Worm (Caenorhabditis elegans): ENCODE data around the gene srb-6.

srb-6 gene

DNA sequence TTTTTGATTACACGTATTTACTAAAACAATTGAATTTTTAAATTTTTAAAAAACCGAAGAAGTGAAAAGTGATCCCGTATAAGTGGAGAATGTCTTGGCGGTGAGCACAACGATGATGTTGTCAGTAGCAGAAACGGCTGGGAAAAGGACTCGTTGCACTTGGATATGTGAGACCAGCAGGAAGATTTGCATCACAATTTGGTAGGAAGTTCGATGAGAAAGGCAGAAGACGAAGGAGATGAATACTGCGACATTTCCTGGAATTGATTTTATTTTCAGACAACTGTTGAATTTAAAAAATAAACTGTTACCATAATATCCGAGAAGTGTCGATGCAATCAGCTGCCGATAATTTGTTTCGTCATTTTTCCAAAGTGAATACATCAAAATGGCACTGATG is 5.2 kb downstream of the srb-6 start, which contains the start of gene R05H5.4:
Gene R05H5.4, minus strand, starts transcription at position 101 of the 400 bp plus-strand sequence.
- TF ChIP-seq tbx-2 (tag; optimal IDR thresholded peaks at IDR 0.05) (no peak), mec-3 (tag; optimal IDR thresholded peaks at IDR 0.05; ENCODE audit: borderline replicate concordance) (no peak), ceh-45 (GFP tag; IDR thresholded peaks at IDR 0.05) (no peak), ceh-48 (tag; optimal IDR thresholded peaks at IDR 0.05) (no peak), rnt-1 (tag; optimal IDR thresholded peaks at IDR 0.05) (no peak), che-1 (tag; optimal IDR thresholded peaks at IDR 0.05) (no peak)

DNA sequence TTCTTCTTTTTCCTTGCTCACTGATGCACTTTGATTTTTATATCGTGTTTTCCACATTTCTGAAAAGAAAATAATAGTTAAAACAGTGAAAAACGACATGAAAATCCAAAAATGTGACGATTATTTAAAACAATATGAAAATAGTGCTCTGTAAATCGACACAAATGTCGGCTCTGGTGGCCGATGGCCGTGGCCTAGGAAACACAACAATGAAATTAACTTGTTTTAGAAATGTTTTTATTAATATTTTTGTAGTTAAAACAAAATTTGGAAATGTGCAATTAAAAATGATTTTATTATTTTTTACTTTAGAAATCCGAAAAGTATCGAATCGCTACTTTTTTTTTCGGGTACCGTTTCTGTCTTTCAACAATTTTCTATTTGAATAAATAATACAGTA is 6.1 kb downstream of the srb-6 start, which contains the start of gene arv-1:
Gene arv-1, minus strand, starts transcription at position 65 of the 400 bp plus-strand sequence.
- TF ChIP-seq ztf-16 (tag; optimal IDR thresholded peaks at IDR 0.05), result no peak
- no peak for TF ChIP-seq ceh-6 (GFP tag; optimal IDR thresholded peaks at IDR 0.05)
- peak; percentile 26 for TF ChIP-seq C38D4.7 (GFP tag; optimal IDR thresholded peaks at IDR 0.05)
- TF ChIP-seq mec-3 (tag; optimal IDR thresholded peaks at IDR 0.05; ENCODE audit: borderline replicate concordance), result no peak
- TF ChIP-seq pha-2 (tag; optimal IDR thresholded peaks at IDR 0.05), result peak; percentile 14
- TF ChIP-seq unc-55 (GFP tag; optimal IDR thresholded peaks at IDR 0.05), result no peak
- TF ChIP-seq ceh-2 (tag; optimal IDR thresholded peaks at IDR 0.05), result peak; percentile 64
- TF ChIP-seq che-1 (tag; optimal IDR thresholded peaks at IDR 0.05), result no peak
- no peak for TF ChIP-seq nhr-11 (tag; optimal IDR thresholded peaks at IDR 0.05)
- no peak for TF ChIP-seq hlh-6 (tag; optimal IDR thresholded peaks at IDR 0.05)
- TF ChIP-seq fax-1 (tag; optimal IDR thresholded peaks at IDR 0.05), result peak; percentile 36
- TF ChIP-seq dve-1 (tag; optimal IDR thresholded peaks at IDR 0.05), result no peak
- no peak for TF ChIP-seq K09A11.1 (tag; optimal IDR thresholded peaks at IDR 0.05; ENCODE audit: insufficient read depth)
- no peak for TF ChIP-seq unc-3 (GFP tag; conservative IDR thresholded peaks at IDR 0.05)
- TF ChIP-seq unc-3 (tag; optimal IDR thresholded peaks at IDR 0.05), result no peak
- no peak for TF ChIP-seq nhr-232 (tag; optimal IDR thresholded peaks at IDR 0.05)
- no peak for TF ChIP-seq ceh-48 (tag; optimal IDR thresholded peaks at IDR 0.05)
- no peak for TF ChIP-seq ceh-18 (tag; optimal IDR thresholded peaks at IDR 0.05)
- TF ChIP-seq gmeb-2 (tag; optimal IDR thresholded peaks at IDR 0.05), result no peak
- peak; percentile 65 for TF ChIP-seq hlh-8 (tag; optimal IDR thresholded peaks at IDR 0.05)
- TF ChIP-seq sdc-2 (tag; optimal IDR thresholded peaks at IDR 0.05), result no peak
- no peak for TF ChIP-seq pax-1 (tag; optimal IDR thresholded peaks at IDR 0.05)
- no peak for TF ChIP-seq ceh-9 (tag; optimal IDR thresholded peaks at IDR 0.05)
- no peak for TF ChIP-seq lim-6 (tag; optimal IDR thresholded peaks at IDR 0.05)
- TF ChIP-seq ceh-22 (tag; optimal IDR thresholded peaks at IDR 0.05), result no peak
- no peak for TF ChIP-seq sox-4 (tag; optimal IDR thresholded peaks at IDR 0.05)
- no peak for TF ChIP-seq hlh-15 (tag; optimal IDR thresholded peaks at IDR 0.05)
- TF ChIP-seq lin-11 (tag; optimal IDR thresholded peaks at IDR 0.05), result no peak
- TF ChIP-seq ceh-34 (tag; optimal IDR thresholded peaks at IDR 0.05), result peak; percentile 4
- no peak for TF ChIP-seq ttx-3 (tag; optimal IDR thresholded peaks at IDR 0.05)
- TF ChIP-seq ceh-30 (tag; optimal IDR thresholded peaks at IDR 0.05), result no peak
- no peak for TF ChIP-seq Y22D7AL.16 (tag; optimal IDR thresholded peaks at IDR 0.05)
- TF ChIP-seq tbx-2 (tag; optimal IDR thresholded peaks at IDR 0.05), result peak; percentile 81
- no peak for TF ChIP-seq ceh-19 (GFP tag; optimal IDR thresholded peaks at IDR 0.05)
- TF ChIP-seq ahr-1 (tag; optimal IDR thresholded peaks at IDR 0.05), result no peak
- no peak for TF ChIP-seq pat-9 (tag; optimal IDR thresholded peaks at IDR 0.05)
- TF ChIP-seq unc-42 (tag; optimal IDR thresholded peaks at IDR 0.05), result peak; percentile 42
- TF ChIP-seq zip-5 (tag; optimal IDR thresholded peaks at IDR 0.05), result peak; percentile 54
- peak; percentile 24 for TF ChIP-seq ref-2 (tag; optimal IDR thresholded peaks at IDR 0.05)
- no peak for TF ChIP-seq syd-9 (tag; optimal IDR thresholded peaks at IDR 0.05)
- no peak for TF ChIP-seq fkh-6 (tag; optimal IDR thresholded peaks at IDR 0.05)
- peak; percentile 79 for TF ChIP-seq ceh-31 (tag; optimal IDR thresholded peaks at IDR 0.05)
- no peak for TF ChIP-seq npax-4 (tag; optimal IDR thresholded peaks at IDR 0.05)
- peak; percentile 19 for TF ChIP-seq elt-2 (tag; optimal IDR thresholded peaks at IDR 0.05)
- TF ChIP-seq T23F11.4 (GFP tag; optimal IDR thresholded peaks at IDR 0.05), result no peak
- peak; percentile 52 for TF ChIP-seq C08G9.2 (tag; optimal IDR thresholded peaks at IDR 0.05)
- no peak for TF ChIP-seq fkh-10 (GFP tag; optimal IDR thresholded peaks at IDR 0.05)
- TF ChIP-seq tbx-7 (tag; optimal IDR thresholded peaks at IDR 0.05), result peak; percentile 74
- TF ChIP-seq madf-2 (tag; optimal IDR thresholded peaks at IDR 0.05), result no peak
- no peak for TF ChIP-seq odd-2 (tag; optimal IDR thresholded peaks at IDR 0.05)
